1 fruit fly cellular context compared by ENCODE assay signal in genomic region chr2L:9490788-9491187, dm6.
TF ChIP-seq lines count a peak whose summit lies in the region.

No protein-coding gene starts in this region.

TF ChIP-seq in whole organism, embryonic, 481 proteins besides CTCF, POLR2A, EP300 and RAD21 (continued from another document):
- TF ChIP-seq CG42726 (GFP tag; IDR thresholded peaks at IDR 0.05; lab: Robert Waterston, UW; ENCODE audit: partially characterized antibody) = 0 out of 2 replicates have a peak, but pooled peaks have one; percentile 6
- no peak for TF ChIP-seq Abd-B (GFP tag; optimal IDR thresholded peaks at IDR 0.05; lab: Kevin White, UChicago)
- TF ChIP-seq B-H1 (GFP tag; IDR thresholded peaks at IDR 0.05; lab: Robert Waterston, UW) = peak; percentile 49; the same call in 1 of the 3 replicates
- TF ChIP-seq vvl (GFP tag; IDR thresholded peaks at IDR 0.05; lab: Robert Waterston, UW) = peak; percentile 74
- TF ChIP-seq CG3995 (GFP tag; optimal IDR thresholded peaks at IDR 0.05; lab: Kevin White, UChicago) = peak; percentile 33
- peak; percentile 48; the same call in 1 of the 3 replicates for TF ChIP-seq CG17361 (GFP tag; IDR thresholded peaks at IDR 0.05; lab: Robert Waterston, UW)
- peak; percentile 13 for TF ChIP-seq CG18764 (GFP tag; optimal IDR thresholded peaks at IDR 0.05; lab: Kevin White, UChicago)
- TF ChIP-seq zfh1 (GFP tag; IDR thresholded peaks at IDR 0.05; lab: Robert Waterston, UW) = peak; percentile 69; the same call in 2 of the 3 replicates
- peak; percentile 41; the same call in 1 of the 3 replicates for TF ChIP-seq Aef1 (GFP tag; IDR thresholded peaks at IDR 0.05; lab: Robert Waterston, UW)
- no peak; the same call in 1 of the 2 replicates for TF ChIP-seq gt (GFP tag; IDR thresholded peaks at IDR 0.05; lab: Robert Waterston, UW)
- no peak for TF ChIP-seq Hmx (GFP tag; optimal IDR thresholded peaks at IDR 0.05; lab: Kevin White, UChicago)
- no peak for TF ChIP-seq Sry-β (GFP tag; optimal IDR thresholded peaks at IDR 0.05; lab: Kevin White, UChicago)
- TF ChIP-seq CG10209 (GFP tag; optimal IDR thresholded peaks at IDR 0.05; lab: Kevin White, UChicago) = peak; percentile 33
- TF ChIP-seq MTF-1 (GFP tag; optimal IDR thresholded peaks at IDR 0.05; lab: Kevin White, UChicago; ENCODE audit: borderline replicate concordance) = peak; percentile 81
- TF ChIP-seq lbe (GFP tag; optimal IDR thresholded peaks at IDR 0.05; lab: Kevin White, UChicago) = peak; percentile 66
- TF ChIP-seq CG34376 (GFP tag; optimal IDR thresholded peaks at IDR 0.05; lab: Kevin White, UChicago) = peak; percentile 65
- peak; percentile 45; the same call in 1 of the 2 replicates for TF ChIP-seq CG11085 (GFP tag; IDR thresholded peaks at IDR 0.05; lab: Robert Waterston, UW)
- TF ChIP-seq Eip74EF (GFP tag; optimal IDR thresholded peaks at IDR 0.05; lab: Kevin White, UChicago) = peak in 1 of 2 experiments; percentile 30
- no peak for TF ChIP-seq CG12769 (tag; optimal IDR thresholded peaks at IDR 0.05; lab: Kevin White, UChicago)
- TF ChIP-seq Oaz (GFP tag; IDR thresholded peaks at IDR 0.05; lab: Robert Waterston, UW) = peak; percentile 30; the same call in 1 of the 2 replicates
- TF ChIP-seq Pdp1 (GFP tag; optimal IDR thresholded peaks at IDR 0.05; lab: Kevin White, UChicago) = peak in 1 of 2 experiments; percentile 5
- TF ChIP-seq odd (GFP tag; optimal IDR thresholded peaks at IDR 0.05; lab: Kevin White, UChicago) = no peak
- TF ChIP-seq CG5180 (GFP tag; optimal IDR thresholded peaks at IDR 0.05; lab: Kevin White, UChicago) = peak; percentile 49
- 0 out of 2 replicates have a peak, but pooled peaks have one; percentile 43 for TF ChIP-seq E2f1 (GFP tag; IDR thresholded peaks at IDR 0.05; lab: Robert Waterston, UW)
- TF ChIP-seq wdn (GFP tag; IDR thresholded peaks at IDR 0.05; lab: Robert Waterston, UW) = no peak
- TF ChIP-seq CG18476 (GFP tag; optimal IDR thresholded peaks at IDR 0.05; lab: Kevin White, UChicago) = peak; percentile 1
- no peak; the same call in 1 of the 2 replicates for TF ChIP-seq CG13287 (GFP tag; IDR thresholded peaks at IDR 0.05; lab: Robert Waterston, UW; ENCODE audit: partially characterized antibody)
- TF ChIP-seq CG10321 (GFP tag; IDR thresholded peaks at IDR 0.05; lab: Robert Waterston, UW) = no peak; the same call in 1 of the 2 replicates
- peak; percentile 90 for TF ChIP-seq NfI (GFP tag; optimal IDR thresholded peaks at IDR 0.05; lab: Kevin White, UChicago)
- peak; percentile 86 for TF ChIP-seq sens (GFP tag; lab: Kevin White, UChicago)
- no peak for TF ChIP-seq ato (GFP tag; IDR thresholded peaks at IDR 0.05; lab: Robert Waterston, UW; ENCODE audit: partially characterized antibody)
- TF ChIP-seq CG11723 (GFP tag; optimal IDR thresholded peaks at IDR 0.05; lab: Kevin White, UChicago) = no peak
- TF ChIP-seq slou (GFP tag; optimal IDR thresholded peaks at IDR 0.05; lab: Kevin White, UChicago) = no peak
- no peak for TF ChIP-seq dimm (GFP tag; IDR thresholded peaks at IDR 0.05; lab: Robert Waterston, UW)
- no peak for TF ChIP-seq CG30020 (tag; optimal IDR thresholded peaks at IDR 0.05; lab: Kevin White, UChicago)
- TF ChIP-seq ash1 (GFP tag; optimal IDR thresholded peaks at IDR 0.05; lab: Kevin White, UChicago) = peak; percentile 43
- no peak for TF ChIP-seq CG8359 (GFP tag; optimal IDR thresholded peaks at IDR 0.05; lab: Kevin White, UChicago; ENCODE audit: borderline replicate concordance)
- TF ChIP-seq Med (GFP tag; lab: Kevin White, UChicago) = peak; percentile 96
- TF ChIP-seq exex (tag; optimal IDR thresholded peaks at IDR 0.05; lab: Kevin White, UChicago) = peak; percentile 31
- TF ChIP-seq H15 (GFP tag; IDR thresholded peaks at IDR 0.05; lab: Robert Waterston, UW) = peak; percentile 61; the same call in 2 of the 3 replicates
- peak; percentile 11 for TF ChIP-seq trem (tag; optimal IDR thresholded peaks at IDR 0.05; lab: Kevin White, UChicago)
- TF ChIP-seq MESR4 (GFP tag; optimal IDR thresholded peaks at IDR 0.05; lab: Kevin White, UChicago) = no peak
- peak; percentile 12 for TF ChIP-seq Sox102F (GFP tag; optimal IDR thresholded peaks at IDR 0.05; lab: Kevin White, UChicago)
- TF ChIP-seq CG1233 (GFP tag; optimal IDR thresholded peaks at IDR 0.05; lab: Kevin White, UChicago) = peak; percentile 70
- no peak for TF ChIP-seq D19A (tag; optimal IDR thresholded peaks at IDR 0.05; lab: Kevin White, UChicago)
- TF ChIP-seq CG17328 (GFP tag; IDR thresholded peaks at IDR 0.05; lab: Robert Waterston, UW) = peak; percentile 32; the same call in 1 of the 2 replicates
- no peak for TF ChIP-seq Xrp1 (GFP tag; IDR thresholded peaks at IDR 0.05; lab: Robert Waterston, UW)
- peak; percentile 72 for TF ChIP-seq scrt (GFP tag; optimal IDR thresholded peaks at IDR 0.05; lab: Kevin White, UChicago)
- peak; percentile 62 for TF ChIP-seq Sox100B (GFP tag; optimal IDR thresholded peaks at IDR 0.05; lab: Kevin White, UChicago)
- TF ChIP-seq Usf (GFP tag; optimal IDR thresholded peaks at IDR 0.05; lab: Kevin White, UChicago) = no peak
- peak; percentile 55; the same call in 2 of the 3 replicates for TF ChIP-seq dysf (GFP tag; IDR thresholded peaks at IDR 0.05; lab: Robert Waterston, UW)
- 0 out of 2 replicates have a peak, but pooled peaks have one; percentile 17 for TF ChIP-seq CG14014 (GFP tag; IDR thresholded peaks at IDR 0.05; lab: Robert Waterston, UW)
- TF ChIP-seq CG9932 (GFP tag; IDR thresholded peaks at IDR 0.05; lab: Robert Waterston, UW) = no peak
- no peak for TF ChIP-seq CG10979 (tag; optimal IDR thresholded peaks at IDR 0.05; lab: Kevin White, UChicago)
- peak; percentile 85 for TF ChIP-seq CG11456 (GFP tag; IDR thresholded peaks at IDR 0.05; lab: Robert Waterston, UW)
- TF ChIP-seq dan (GFP tag; IDR thresholded peaks at IDR 0.05; lab: Robert Waterston, UW) = no peak
- TF ChIP-seq CG5245 (GFP tag; optimal IDR thresholded peaks at IDR 0.05; lab: Kevin White, UChicago) = peak; percentile 18
- no peak for TF ChIP-seq gem (tag; optimal IDR thresholded peaks at IDR 0.05; lab: Kevin White, UChicago)
- TF ChIP-seq Nf-YA (GFP tag; IDR thresholded peaks at IDR 0.05; lab: Robert Waterston, UW) = no peak
- TF ChIP-seq jigr1 (GFP tag; IDR thresholded peaks at IDR 0.05; lab: Robert Waterston, UW) = no peak
- TF ChIP-seq Dp (GFP tag; optimal IDR thresholded peaks at IDR 0.05; lab: Kevin White, UChicago) = peak; percentile 58
- no peak for TF ChIP-seq YL-1 (GFP tag; optimal IDR thresholded peaks at IDR 0.05; lab: Kevin White, UChicago)
- peak; percentile 86 for TF ChIP-seq Meics (GFP tag; optimal IDR thresholded peaks at IDR 0.05; lab: Kevin White, UChicago)
- peak; percentile 49; the same call in 1 of the 2 replicates for TF ChIP-seq CG31224 (GFP tag; IDR thresholded peaks at IDR 0.05; lab: Robert Waterston, UW)
- peak; percentile 44 for TF ChIP-seq CG6689 (GFP tag; IDR thresholded peaks at IDR 0.05; lab: Robert Waterston, UW)
- no peak for TF ChIP-seq Nf-YB (GFP tag; optimal IDR thresholded peaks at IDR 0.05; lab: Kevin White, UChicago)
- TF ChIP-seq CG11695 (GFP tag; IDR thresholded peaks at IDR 0.05; lab: Robert Waterston, UW) = peak; percentile 46; the same call in 1 of the 3 replicates
- peak; percentile 24 for TF ChIP-seq CG14710 (tag; optimal IDR thresholded peaks at IDR 0.05; lab: Kevin White, UChicago)
- no peak for TF ChIP-seq CoRest (tag; optimal IDR thresholded peaks at IDR 0.05; lab: Kevin White, UChicago)
- TF ChIP-seq CG9727 (GFP tag; optimal IDR thresholded peaks at IDR 0.05; lab: Kevin White, UChicago) = peak; percentile 50
- no peak for TF ChIP-seq B-H2 (GFP tag; optimal IDR thresholded peaks at IDR 0.05; lab: Kevin White, UChicago)
- peak; percentile 20 for TF ChIP-seq kah (GFP tag; optimal IDR thresholded peaks at IDR 0.05; lab: Kevin White, UChicago)
- peak; percentile 55 for TF ChIP-seq Fer2 (tag; optimal IDR thresholded peaks at IDR 0.05; lab: Kevin White, UChicago)
- TF ChIP-seq lov (optimal IDR thresholded peaks at IDR 0.05; lab: Kevin White, UChicago) = no peak
- peak; percentile 83; the same call in 2 of the 3 replicates for TF ChIP-seq lov (GFP tag; IDR thresholded peaks at IDR 0.05; lab: Robert Waterston, UW)
- TF ChIP-seq stc (GFP tag; IDR thresholded peaks at IDR 0.05; lab: Robert Waterston, UW) = peak; percentile 59
- TF ChIP-seq Atf-2 (GFP tag; optimal IDR thresholded peaks at IDR 0.05; lab: Kevin White, UChicago) = peak; percentile 34
- no peak for TF ChIP-seq Scr (GFP tag; IDR thresholded peaks at IDR 0.05; lab: Robert Waterston, UW; ENCODE audit: partially characterized antibody)
- TF ChIP-seq en (GFP tag; optimal IDR thresholded peaks at IDR 0.05; lab: Kevin White, UChicago) = peak; percentile 43
- TF ChIP-seq ase (GFP tag; IDR thresholded peaks at IDR 0.05; lab: Robert Waterston, UW) = peak; percentile 50; the same call in 1 of the 3 replicates
- peak; percentile 1 for TF ChIP-seq CG4820 (GFP tag; optimal IDR thresholded peaks at IDR 0.05; lab: Kevin White, UChicago)
- peak; percentile 10 to 31 for TF ChIP-seq dpn (GFP tag; optimal IDR thresholded peaks at IDR 0.05; lab: Kevin White, UChicago)
- TF ChIP-seq CG9797 (GFP tag; optimal IDR thresholded peaks at IDR 0.05; lab: Kevin White, UChicago) = no peak
- TF ChIP-seq CG7987 (GFP tag; optimal IDR thresholded peaks at IDR 0.05; lab: Kevin White, UChicago) = peak; percentile 81
- no peak for TF ChIP-seq tna (GFP tag; IDR thresholded peaks at IDR 0.05; lab: Robert Waterston, UW; ENCODE audit: partially characterized antibody)
- TF ChIP-seq CG9817 (tag; optimal IDR thresholded peaks at IDR 0.05; lab: Kevin White, UChicago) = no peak
- no peak for TF ChIP-seq crol (GFP tag; IDR thresholded peaks at IDR 0.05; lab: Robert Waterston, UW)
- TF ChIP-seq CG3838 (GFP tag; optimal IDR thresholded peaks at IDR 0.05; lab: Kevin White, UChicago) = no peak
- no peak for TF ChIP-seq BEAF-32 (GFP tag; optimal IDR thresholded peaks at IDR 0.05; lab: Kevin White, UChicago)
- no peak for TF ChIP-seq org-1 (GFP tag; optimal IDR thresholded peaks at IDR 0.05; lab: Kevin White, UChicago)
- peak; percentile 50; the same call in 1 of the 2 replicates for TF ChIP-seq CG1024 (GFP tag; IDR thresholded peaks at IDR 0.05; lab: Robert Waterston, UW)
- peak; percentile 38; the same call in 1 of the 2 replicates for TF ChIP-seq slbo (GFP tag; IDR thresholded peaks at IDR 0.05; lab: Robert Waterston, UW)
- no peak for TF ChIP-seq CG3407 (GFP tag; optimal IDR thresholded peaks at IDR 0.05; lab: Kevin White, UChicago)
- TF ChIP-seq HLH4C (GFP tag; IDR thresholded peaks at IDR 0.05; lab: Robert Waterston, UW; ENCODE audit: partially characterized antibody) = no peak
- TF ChIP-seq CG34422 (GFP tag; IDR thresholded peaks at IDR 0.05; lab: Robert Waterston, UW) = no peak
- TF ChIP-seq CG17186 (GFP tag; optimal IDR thresholded peaks at IDR 0.05; lab: Kevin White, UChicago) = no peak
- TF ChIP-seq CG11696 (GFP tag; IDR thresholded peaks at IDR 0.05; lab: Robert Waterston, UW) = 0 out of 2 replicates have a peak, but pooled peaks have one; percentile 25
- TF ChIP-seq Max (GFP tag; optimal IDR thresholded peaks at IDR 0.05; lab: Kevin White, UChicago) = peak; percentile 30
- no peak for TF ChIP-seq Bteb2 (GFP tag; optimal IDR thresholded peaks at IDR 0.05; lab: Kevin White, UChicago)
- no peak for TF ChIP-seq CG16813 (GFP tag; IDR thresholded peaks at IDR 0.05; lab: Robert Waterston, UW; ENCODE audit: partially characterized antibody)
- no peak for TF ChIP-seq CG34224 (GFP tag; IDR thresholded peaks at IDR 0.05; lab: Robert Waterston, UW; ENCODE audit: partially characterized antibody)
- TF ChIP-seq D19B (GFP tag; optimal IDR thresholded peaks at IDR 0.05; lab: Kevin White, UChicago) = peak; percentile 33
- no peak for TF ChIP-seq lmd (GFP tag; IDR thresholded peaks at IDR 0.05; lab: Robert Waterston, UW)
- TF ChIP-seq prd (optimal IDR thresholded peaks at IDR 0.05; lab: Kevin White, UChicago) = no peak
- 0 out of 3 replicates have a peak, but pooled peaks have one; percentile 17 for TF ChIP-seq prd (GFP tag; IDR thresholded peaks at IDR 0.05; lab: Robert Waterston, UW)
- no peak for TF ChIP-seq CG2120 (GFP tag; optimal IDR thresholded peaks at IDR 0.05; lab: Kevin White, UChicago)
- TF ChIP-seq HmgZ (tag; optimal IDR thresholded peaks at IDR 0.05; lab: Kevin White, UChicago) = no peak
- no peak for TF ChIP-seq CG4360 (GFP tag; IDR thresholded peaks at IDR 0.05; lab: Robert Waterston, UW)
- no peak for TF ChIP-seq CG7357 (GFP tag; IDR thresholded peaks at IDR 0.05; lab: Robert Waterston, UW)
- TF ChIP-seq chn (GFP tag; optimal IDR thresholded peaks at IDR 0.05; lab: Kevin White, UChicago) = no peak
- TF ChIP-seq inv (GFP tag; IDR thresholded peaks at IDR 0.05; lab: Robert Waterston, UW; ENCODE audit: partially characterized antibody) = no peak
- peak; percentile 85 for TF ChIP-seq BtbVII (GFP tag; optimal IDR thresholded peaks at IDR 0.05; lab: Kevin White, UChicago)
- TF ChIP-seq Gug (GFP tag; IDR thresholded peaks at IDR 0.05; lab: Robert Waterston, UW) = no peak
- peak; percentile 4; the same call in 1 of the 2 replicates for TF ChIP-seq CG16779 (GFP tag; IDR thresholded peaks at IDR 0.05; lab: Robert Waterston, UW)
- peak; percentile 54 for TF ChIP-seq CG10366 (GFP tag; IDR thresholded peaks at IDR 0.05; lab: Robert Waterston, UW)
- peak; percentile 48 for TF ChIP-seq CG18262 (tag; optimal IDR thresholded peaks at IDR 0.05; lab: Kevin White, UChicago)
